Worm (Caenorhabditis elegans): Measurements from ENCODE around the gene B0462.4.

B0462.4 gene

ce11 chrV:18346080-18346479, 15.1 kb upstream of the B0462.4 start (continued):
- peak; percentile 39 for TF ChIP-seq gei-8 (GFP tag; optimal IDR thresholded peaks at IDR 0.05)
- TF ChIP-seq nhr-76 (tag; optimal IDR thresholded peaks at IDR 0.05), result peak; percentile 13
- no peak for TF ChIP-seq lir-3 (tag; optimal IDR thresholded peaks at IDR 0.05)
- TF ChIP-seq ceh-44 (GFP tag; IDR thresholded peaks at IDR 0.05), result no peak
- no peak for TF ChIP-seq sdz-12 (GFP tag; optimal IDR thresholded peaks at IDR 0.05)
- no peak for TF ChIP-seq hmg-1.1 (GFP tag; IDR thresholded peaks at IDR 0.05)
- TF ChIP-seq arid-1 (GFP tag; conservative IDR thresholded peaks at IDR 0.05), result no peak
- peak; percentile 80 for TF ChIP-seq fos-1 (tag; optimal IDR thresholded peaks at IDR 0.05)
- TF ChIP-seq ztf-7 (tag; optimal IDR thresholded peaks at IDR 0.05), result peak; percentile 34
- TF ChIP-seq cey-2 (tag; optimal IDR thresholded peaks at IDR 0.05; ENCODE audit: borderline replicate concordance, insufficient read depth), result peak; percentile 95
- peak; percentile 77 for TF ChIP-seq lin-13 (GFP tag; optimal IDR thresholded peaks at IDR 0.05)
- TF ChIP-seq tra-1 (GFP tag; IDR thresholded peaks at IDR 0.05), result peak; percentile 99
- TF ChIP-seq mdl-1 (tag; optimal IDR thresholded peaks at IDR 0.05), result peak in 1 of 2 experiments; percentile 75
- peak; percentile 96 for TF ChIP-seq lin-1 (GFP tag; IDR thresholded peaks at IDR 0.05)
- no peak for TF ChIP-seq ctbp-1 (GFP tag; IDR thresholded peaks at IDR 0.05)
- no peak for TF ChIP-seq Y105C5A.15 (GFP tag; IDR thresholded peaks at IDR 0.05)
- no peak for TF ChIP-seq madf-5 (GFP tag; IDR thresholded peaks at IDR 0.05)
- peak in 1 of 2 experiments; percentile 81 for TF ChIP-seq lsy-2 (tag; optimal IDR thresholded peaks at IDR 0.05)
- TF ChIP-seq F26F4.8 (GFP tag; conservative IDR thresholded peaks at IDR 0.05), result no peak
- TF ChIP-seq lin-15B (tag; optimal IDR thresholded peaks at IDR 0.05), result no peak
- TF ChIP-seq hlh-11 (tag; optimal IDR thresholded peaks at IDR 0.05), result peak; percentile 97
- TF ChIP-seq ceh-20 (GFP tag; IDR thresholded peaks at IDR 0.05), result peak; percentile 76
- TF ChIP-seq unc-130 (GFP tag; optimal IDR thresholded peaks at IDR 0.05), result no peak
- peak; percentile 99 for TF ChIP-seq dve-1 (tag; optimal IDR thresholded peaks at IDR 0.05; ENCODE audit: insufficient read depth)

DNA sequence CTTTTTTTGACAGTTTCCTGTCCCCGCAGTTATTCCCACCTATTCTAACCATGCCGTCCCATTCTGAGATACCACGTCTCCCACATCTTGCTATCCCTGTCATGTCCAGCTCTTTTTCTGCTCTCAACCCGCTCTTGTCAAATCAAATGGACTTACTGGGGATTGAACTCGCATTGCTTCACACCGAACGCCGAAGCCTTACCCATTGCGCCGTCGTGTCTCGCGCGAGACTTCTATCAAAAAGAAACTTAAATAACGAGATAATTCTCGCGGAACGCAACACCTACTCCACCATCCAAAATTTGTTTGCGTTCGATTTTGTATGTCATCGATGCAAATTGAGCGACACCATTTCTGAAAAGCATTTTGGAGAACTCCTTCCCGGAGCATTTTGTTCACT, 13.2 kb upstream of the B0462.4 start:
- TF ChIP-seq nhr-76 (tag; optimal IDR thresholded peaks at IDR 0.05) (no peak), nhr-111 (GFP tag; optimal IDR thresholded peaks at IDR 0.05) (no peak), lin-38 (GFP tag; IDR thresholded peaks at IDR 0.05) (peak; percentile 18; the same call in 1 of the 2 replicates), arid-1 (GFP tag; conservative IDR thresholded peaks at IDR 0.05) (0 out of 2 replicates have a peak, but pooled peaks have one; percentile 12), snpc-1.2 (GFP tag; IDR thresholded peaks at IDR 0.05) (peak; percentile 53; the same call in 1 of the 2 replicates), hif-1 (tag; optimal IDR thresholded peaks at IDR 0.05) (no peak), vab-7 (GFP tag; IDR thresholded peaks at IDR 0.05) (no peak), Y105C5A.15 (GFP tag; IDR thresholded peaks at IDR 0.05) (no peak)

DNA sequence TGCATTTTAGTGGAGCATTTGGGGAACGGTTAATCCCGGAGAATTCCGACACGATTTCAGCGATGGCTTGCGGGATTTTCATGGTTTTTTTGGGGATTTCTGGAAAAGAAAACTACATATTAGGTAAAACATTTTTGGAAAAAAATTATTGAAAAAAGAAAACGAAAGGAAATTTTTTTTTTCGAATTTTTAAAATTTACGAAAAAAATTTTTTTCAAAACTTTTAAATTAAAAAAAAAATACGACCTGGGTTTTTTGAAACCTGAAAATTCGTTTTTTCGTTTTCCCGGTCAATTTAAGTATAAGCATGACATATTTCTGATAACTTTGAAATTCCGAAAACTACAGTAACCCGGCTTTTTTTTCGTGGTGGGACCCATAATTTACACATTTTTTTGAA, 8.8 kb upstream of the B0462.4 start, which contains the start of gene C08E8.10:
TSS of gene C08E8.10 (minus strand) at position 101 of the 400 bp plus-strand sequence.
- TF ChIP-seq dmd-9 (GFP tag; IDR thresholded peaks at IDR 0.05) (no peak), Y48G9A.11 (GFP tag; IDR thresholded peaks at IDR 0.05) (no peak)

DNA sequence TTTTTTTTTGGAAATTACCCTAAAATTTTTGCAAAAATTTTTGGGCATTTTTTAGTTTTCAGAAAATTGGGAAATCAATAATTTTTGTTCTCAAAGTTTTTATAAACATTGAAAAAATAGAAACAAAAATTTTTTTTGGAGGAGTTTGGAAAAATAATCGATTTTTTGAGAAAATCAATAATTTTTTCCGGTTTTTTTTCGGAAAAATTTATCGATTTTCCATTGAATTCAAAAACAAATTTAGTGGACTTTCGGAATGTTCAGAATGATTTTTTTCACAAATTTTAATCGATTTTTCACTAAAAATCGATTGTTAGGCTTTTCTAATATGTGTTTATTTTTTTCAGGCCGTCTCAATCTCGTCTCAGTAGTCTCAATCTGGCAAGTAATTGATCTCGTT, 6.7 kb upstream of the B0462.4 start:
- no peak for TF ChIP-seq spr-3 (GFP tag; optimal IDR thresholded peaks at IDR 0.05)
- no peak for TF ChIP-seq ceh-32 (tag; optimal IDR thresholded peaks at IDR 0.05; ENCODE audit: poor library complexity)
- TF ChIP-seq daf-12 (tag; optimal IDR thresholded peaks at IDR 0.05), result no peak
- peak; percentile 69 for TF ChIP-seq ceh-28 (tag; optimal IDR thresholded peaks at IDR 0.05)
- no peak for TF ChIP-seq zip-11 (GFP tag; IDR thresholded peaks at IDR 0.05)
- TF ChIP-seq aly-2 (tag; optimal IDR thresholded peaks at IDR 0.05), result no peak
- no peak for TF ChIP-seq snpc-4 (tag; optimal IDR thresholded peaks at IDR 0.05)
- TF ChIP-seq ceh-20 (GFP tag; IDR thresholded peaks at IDR 0.05), result no peak
- TF ChIP-seq ctbp-1 (GFP tag; IDR thresholded peaks at IDR 0.05), result no peak
